Worm (Caenorhabditis elegans): ENCODE data around the gene lmtr-2.

lmtr-2 gene

DNA sequence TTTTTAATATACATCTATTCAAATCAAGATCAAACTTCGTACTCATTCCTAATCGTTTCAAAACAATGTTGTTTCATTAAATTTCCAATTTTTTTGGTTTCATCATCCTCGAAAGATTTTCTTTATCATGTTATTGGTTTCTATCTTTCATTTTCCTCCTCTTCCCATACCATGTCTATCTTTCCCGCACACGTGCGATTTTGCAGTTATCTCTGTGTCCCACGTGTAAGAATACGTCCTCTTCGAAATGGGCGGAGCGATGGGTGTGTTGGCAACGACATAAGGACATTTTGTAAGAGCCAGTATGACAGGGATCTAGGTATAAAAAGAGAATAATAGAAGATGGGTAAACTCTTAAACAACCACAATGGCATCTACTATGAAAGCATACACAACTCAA lies 15.4 kb upstream of the lmtr-2 start, which contains the start of gene F43H9.4 (continued):
- no peak for TF ChIP-seq dmd-8 (GFP tag; IDR thresholded peaks at IDR 0.05)
- TF ChIP-seq vab-7 (GFP tag; IDR thresholded peaks at IDR 0.05), result no peak
- TF ChIP-seq nhr-28 (tag; optimal IDR thresholded peaks at IDR 0.05), result peak; percentile 75
- no peak for TF ChIP-seq madf-5 (GFP tag; IDR thresholded peaks at IDR 0.05)
- TF ChIP-seq nhr-42 (GFP tag; IDR thresholded peaks at IDR 0.05), result no peak
- TF ChIP-seq saeg-2 (GFP tag; IDR thresholded peaks at IDR 0.05), result no peak
- TF ChIP-seq ceh-44 (GFP tag; IDR thresholded peaks at IDR 0.05), result no peak
- TF ChIP-seq mxl-3 (GFP tag; optimal IDR thresholded peaks at IDR 0.05), result peak; percentile 99
- TF ChIP-seq F44E2.7 (GFP tag; IDR thresholded peaks at IDR 0.05), result no peak
- no peak for TF ChIP-seq T26A8.4 (GFP tag; IDR thresholded peaks at IDR 0.05)
- TF ChIP-seq sdz-12 (GFP tag; optimal IDR thresholded peaks at IDR 0.05), result no peak
- TF ChIP-seq ctbp-1 (GFP tag; IDR thresholded peaks at IDR 0.05), result no peak
- no peak for TF ChIP-seq nhr-6 (tag; optimal IDR thresholded peaks at IDR 0.05)
- no peak for TF ChIP-seq ZK546.5 (tag; optimal IDR thresholded peaks at IDR 0.05)
- no peak for TF ChIP-seq spr-1 (tag; optimal IDR thresholded peaks at IDR 0.05)
- no peak for TF ChIP-seq unc-130 (GFP tag; optimal IDR thresholded peaks at IDR 0.05)
- TF ChIP-seq spr-3 (GFP tag; optimal IDR thresholded peaks at IDR 0.05), result no peak
- no peak for TF ChIP-seq dpl-1 (GFP tag; optimal IDR thresholded peaks at IDR 0.05)
- TF ChIP-seq T20F7.1 (GFP tag; optimal IDR thresholded peaks at IDR 0.05), result no peak
- no peak for TF ChIP-seq nhr-102 (tag; optimal IDR thresholded peaks at IDR 0.05)
- TF ChIP-seq snpc-1.2 (GFP tag; IDR thresholded peaks at IDR 0.05), result no peak
- no peak for TF ChIP-seq hif-1 (tag; optimal IDR thresholded peaks at IDR 0.05)
- no peak for TF ChIP-seq Y5F2A.4 (GFP tag; optimal IDR thresholded peaks at IDR 0.05)
- no peak for TF ChIP-seq ZK337.2 (GFP tag; IDR thresholded peaks at IDR 0.05)
- no peak for TF ChIP-seq Y105C5A.15 (GFP tag; IDR thresholded peaks at IDR 0.05)
- TF ChIP-seq zfp-3 (GFP tag; conservative IDR thresholded peaks at IDR 0.05), result no peak
- TF ChIP-seq ztf-11 (tag; optimal IDR thresholded peaks at IDR 0.05), result no peak
- no peak for TF ChIP-seq fos-1 (tag; optimal IDR thresholded peaks at IDR 0.05)
- peak; percentile 9 for TF ChIP-seq mep-1 (tag; optimal IDR thresholded peaks at IDR 0.05)
- TF ChIP-seq nhr-10 (tag; optimal IDR thresholded peaks at IDR 0.05), result no peak
- no peak for TF ChIP-seq daf-12 (tag; optimal IDR thresholded peaks at IDR 0.05)
- TF ChIP-seq hmg-1.1 (GFP tag; IDR thresholded peaks at IDR 0.05), result no peak
- no peak for TF ChIP-seq lin-1 (GFP tag; IDR thresholded peaks at IDR 0.05)
- no peak for TF ChIP-seq egl-27 (tag; optimal IDR thresholded peaks at IDR 0.05)
- no peak for TF ChIP-seq zfp-2 (tag; optimal IDR thresholded peaks at IDR 0.05)
- TF ChIP-seq ces-1 (GFP tag; optimal IDR thresholded peaks at IDR 0.05), result no peak
- TF ChIP-seq D1046.2 (GFP tag; IDR thresholded peaks at IDR 0.05), result no peak
- TF ChIP-seq mxl-2 (GFP tag; conservative IDR thresholded peaks at IDR 0.05), result no peak
- peak; percentile 86 for TF ChIP-seq cey-2 (tag; optimal IDR thresholded peaks at IDR 0.05; ENCODE audit: borderline replicate concordance, insufficient read depth)
- no peak for TF ChIP-seq ceh-32 (tag; optimal IDR thresholded peaks at IDR 0.05; ENCODE audit: poor library complexity)

DNA sequence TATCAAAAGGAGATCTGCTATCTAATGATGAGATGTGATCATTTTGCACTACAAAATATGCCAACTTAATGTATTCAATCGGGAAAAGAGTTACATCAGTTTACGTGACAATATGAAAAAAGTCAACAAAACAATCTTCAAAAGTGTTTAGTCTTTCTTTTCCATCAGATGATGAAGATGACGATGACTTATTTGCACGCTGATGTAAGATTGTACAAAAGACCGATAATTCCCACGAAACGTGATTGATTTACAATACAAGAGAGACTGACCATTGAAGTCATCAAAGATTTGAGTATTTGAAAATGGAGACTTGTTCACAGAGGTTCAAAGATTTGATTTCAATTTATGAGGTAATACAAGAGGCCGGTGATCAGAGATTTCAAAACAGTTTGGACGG lies 14.4 kb upstream of the lmtr-2 start:
- no peak for TF ChIP-seq daf-19 (GFP tag; conservative IDR thresholded peaks at IDR 0.05)
- peak; percentile 83 for TF ChIP-seq ztf-7 (tag; optimal IDR thresholded peaks at IDR 0.05)
- peak in 1 of 2 experiments; percentile 43 for TF ChIP-seq hif-1 (tag; optimal IDR thresholded peaks at IDR 0.05)
- peak; percentile 64 for TF ChIP-seq nhr-28 (tag; optimal IDR thresholded peaks at IDR 0.05)
- no peak for TF ChIP-seq ZK546.5 (tag; optimal IDR thresholded peaks at IDR 0.05)
- TF ChIP-seq hlh-30 (tag; optimal IDR thresholded peaks at IDR 0.05; ENCODE audit: insufficient read depth), result peak; percentile 23
- TF ChIP-seq jun-1 (tag; optimal IDR thresholded peaks at IDR 0.05), result no peak
- TF ChIP-seq spr-1 (tag; optimal IDR thresholded peaks at IDR 0.05), result no peak
- no peak for TF ChIP-seq mxl-2 (GFP tag; conservative IDR thresholded peaks at IDR 0.05)

Measured in whole organism, L4 larva.